Fruit fly (Drosophila melanogaster) whole organism: ENCODE data around the gene drongo.

Experiments
- CG8478 ChIP-seq: fragments of >200 bp; optimal IDR thresholded peaks from 2 replicates; lab custom pipeline; 2018; ENCODE audit warnings: inconsistent platforms
- Dll ChIP-seq: fragments of >200 bp; optimal IDR thresholded peaks from 2 replicates; lab custom pipeline; 2017
- pan ChIP-seq: fragments of >200 bp; optimal IDR thresholded peaks from 2 replicates; lab custom pipeline; 2017
- psq ChIP-seq: fragments of >200 bp; optimal IDR thresholded peaks from 2 replicates; lab custom pipeline; 2017
- usp ChIP-seq: fragments of >200 bp; optimal IDR thresholded peaks from 2 replicates; lab custom pipeline; 2017; ENCODE audit warnings: missing biosample characterization, missing genetic modification characterization, mixed read lengths

DNA sequence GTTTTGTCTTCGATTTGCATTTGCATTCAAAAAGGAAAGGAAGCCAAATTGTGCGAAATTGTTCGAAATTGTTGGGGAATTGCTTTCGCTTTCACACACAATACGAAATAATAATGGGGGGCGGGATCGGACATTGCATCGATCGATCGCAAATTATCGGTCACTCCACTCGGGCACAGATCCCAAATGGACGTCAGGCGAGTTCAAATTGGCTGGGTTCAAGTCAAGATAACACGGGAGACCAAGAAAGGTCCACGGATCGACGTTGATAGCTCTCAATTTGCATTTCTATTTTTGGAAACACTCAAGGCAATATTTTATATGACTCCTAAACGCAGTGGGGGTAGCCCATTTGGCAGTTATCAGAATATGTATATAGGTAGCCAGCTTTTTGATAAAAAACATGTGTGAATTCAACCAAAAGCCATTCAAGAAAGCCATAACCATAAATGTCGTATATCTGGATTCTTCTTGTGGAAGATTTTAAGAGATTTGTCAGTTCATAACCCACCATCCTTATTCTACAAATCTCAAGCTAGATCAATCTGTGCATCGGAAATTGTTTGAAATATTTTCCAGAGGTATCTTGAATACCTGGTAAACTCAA, 1.6 kb downstream of the drongo start:
- TF ChIP-seq usp (GFP tag; lab: Kevin White, UChicago), result no peak
- no peak for TF ChIP-seq CG8478 (lab: Kevin White, UChicago)
- TF ChIP-seq psq (lab: Kevin White, UChicago), result no peak
- no peak for TF ChIP-seq pan (lab: Kevin White, UChicago)
- TF ChIP-seq Dll (lab: Kevin White, UChicago), result no peak
